Worm (Caenorhabditis elegans) whole organism, L4 larva: ENCODE data around the gene vha-11.

ENCODE experiments used
- nhr-11 ChIP-seq: fragments of 150-350 bp; optimal IDR thresholded peaks from 2 replicates; lab custom pipeline; 2014; ENCODE audit warnings: missing biosample characterization, missing genetic modification characterization
- nhr-237 ChIP-seq: sonication (generic microtip); optimal IDR thresholded peaks from 2 replicates; lab custom pipeline; 2017; ENCODE audit warnings: missing biosample characterization, missing genetic modification characterization
- nhr-76 ChIP-seq: fragments of 150-350 bp; optimal IDR thresholded peaks from 2 replicates; lab custom pipeline; 2014; ENCODE audit warnings: missing biosample characterization, missing genetic modification characterization

DNA sequence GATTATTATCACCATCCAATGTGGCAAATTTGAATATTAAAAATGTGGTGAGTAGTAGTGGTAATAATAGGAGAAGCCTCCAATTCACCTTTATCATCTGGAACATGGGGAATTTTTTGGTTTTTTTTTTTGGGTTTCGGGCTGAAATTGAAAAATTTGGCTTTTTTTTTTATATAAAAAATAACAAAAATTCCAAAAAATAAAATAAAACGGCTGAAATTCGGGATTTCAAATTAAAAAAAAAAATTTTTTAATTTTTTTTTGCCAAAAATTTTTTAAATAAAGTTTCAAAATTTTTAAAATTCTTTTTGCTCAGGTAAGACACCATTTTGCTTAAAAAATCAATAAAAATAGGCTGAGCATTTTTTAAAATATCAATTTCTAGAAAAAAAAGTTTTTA is 50.8 kb downstream of the vha-11 start, which contains the start of gene famp-1:
- TF ChIP-seq nhr-76 (tag; lab: Kevin White, UChicago) (no peak), nhr-237 (no peak), nhr-11 (tag; lab: Kevin White, UChicago) (no peak)
